Worm (Caenorhabditis elegans): ENCODE data around the gene H41C03.2.

The H41C03.2 gene

ce11 chrII:5835146-5835545, 16.8 kb downstream of the H41C03.2 start:
- TF ChIP-seq hmbx-1 (tag; optimal IDR thresholded peaks at IDR 0.05), result no peak
- TF ChIP-seq B0310.2 (tag; optimal IDR thresholded peaks at IDR 0.05), result no peak
- no peak for TF ChIP-seq hnd-1 (tag; optimal IDR thresholded peaks at IDR 0.05)
- no peak for TF ChIP-seq scrt-1 (GFP tag; IDR thresholded peaks at IDR 0.05)

DNA sequence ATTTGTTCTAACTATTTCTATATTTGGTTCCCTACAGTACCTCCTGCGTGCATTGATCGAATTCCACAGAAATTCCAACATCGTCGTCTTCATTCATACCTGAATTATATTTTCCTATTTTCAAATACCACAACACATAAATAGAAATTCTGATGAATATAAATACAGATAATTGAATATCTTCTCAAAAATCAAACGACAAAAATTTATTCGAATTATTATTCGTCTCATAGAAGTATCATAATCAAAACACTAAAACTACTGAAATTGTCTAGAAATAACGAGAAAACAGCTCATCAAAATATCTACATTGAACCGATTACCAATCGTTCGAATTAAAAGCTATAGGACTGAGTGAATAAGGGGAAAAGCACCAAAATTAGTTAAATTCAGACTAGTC, 18.8 kb downstream of the H41C03.2 start, which contains the start of gene gtap-1:
gtap-1 (minus strand) TSS at position 101 of the 400 bp plus-strand sequence.
- no peak for TF ChIP-seq tra-4 (tag; optimal IDR thresholded peaks at IDR 0.05)

ce11 chrII:5831373-5831772, 20.5 kb downstream of the H41C03.2 start:
- TF ChIP-seq aly-1 (tag; optimal IDR thresholded peaks at IDR 0.05) (no peak), flt-1 (GFP tag; IDR thresholded peaks at IDR 0.05) (no peak), ama-1 (optimal IDR thresholded peaks at IDR 0.05) (no peak), ets-7 (tag; optimal IDR thresholded peaks at IDR 0.05) (no peak), tra-4 (tag; optimal IDR thresholded peaks at IDR 0.05) (no peak), B0310.2 (tag; optimal IDR thresholded peaks at IDR 0.05) (no peak), scrt-1 (GFP tag; IDR thresholded peaks at IDR 0.05) (no peak), hnd-1 (tag; optimal IDR thresholded peaks at IDR 0.05) (no peak), tbx-37 (GFP tag; conservative IDR thresholded peaks at IDR 0.05) (no peak), ceh-13 (GFP tag; optimal IDR thresholded peaks at IDR 0.05) (no peak), pes-1 (GFP tag; IDR thresholded peaks at IDR 0.05) (no peak), F13C5.2 (tag; optimal IDR thresholded peaks at IDR 0.05) (no peak), tbx-11 (GFP tag; IDR thresholded peaks at IDR 0.05) (no peak), sea-1 (GFP tag; conservative IDR thresholded peaks at IDR 0.05) (no peak), ceh-36 (tag; optimal IDR thresholded peaks at IDR 0.05) (no peak), hmg-4 (GFP tag; optimal IDR thresholded peaks at IDR 0.05) (no peak), hmbx-1 (tag; optimal IDR thresholded peaks at IDR 0.05) (no peak)

DNA sequence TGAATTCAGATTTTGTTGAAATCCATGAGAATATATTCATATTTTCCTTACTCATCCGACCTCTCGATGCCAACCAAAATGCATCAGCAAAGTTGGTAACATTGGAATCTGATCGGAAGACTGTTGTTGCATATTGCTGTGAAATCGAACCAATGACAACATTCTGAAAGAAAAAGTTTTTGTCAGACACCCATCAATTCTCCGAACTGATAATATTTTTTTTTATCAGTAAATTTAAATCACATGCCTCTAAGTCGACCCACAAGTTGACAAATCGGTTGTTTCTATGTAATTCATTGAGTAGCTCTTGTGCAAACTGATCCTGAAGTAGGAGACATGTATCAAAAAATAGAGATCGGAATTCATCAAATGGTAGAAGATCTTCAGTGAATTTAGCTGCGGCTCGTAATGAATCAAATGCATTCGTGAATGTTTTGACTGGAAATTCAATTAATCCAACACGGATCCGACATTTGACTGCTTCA, 21.9 kb downstream of the H41C03.2 start, which contains the start of gene col-74:
col-74 (plus strand) TSS at position 435 of the 485 bp plus-strand sequence.
- TF ChIP-seq sea-1 (GFP tag; conservative IDR thresholded peaks at IDR 0.05) (no peak), flt-1 (GFP tag; IDR thresholded peaks at IDR 0.05) (no peak), B0310.2 (tag; optimal IDR thresholded peaks at IDR 0.05) (no peak), hmbx-1 (tag; optimal IDR thresholded peaks at IDR 0.05) (no peak), ceh-13 (GFP tag; optimal IDR thresholded peaks at IDR 0.05) (no peak), hnd-1 (tag; optimal IDR thresholded peaks at IDR 0.05) (no peak), tbx-11 (GFP tag; IDR thresholded peaks at IDR 0.05) (no peak), pes-1 (GFP tag; IDR thresholded peaks at IDR 0.05) (no peak), scrt-1 (GFP tag; IDR thresholded peaks at IDR 0.05) (no peak), tbx-37 (GFP tag; conservative IDR thresholded peaks at IDR 0.05) (no peak), F13C5.2 (tag; optimal IDR thresholded peaks at IDR 0.05) (no peak), hmg-4 (GFP tag; optimal IDR thresholded peaks at IDR 0.05) (no peak)

ce11 chrII:5828486-5828885, 23.4 kb downstream of the H41C03.2 start, which contains the start of gene ZK1248.11:
ZK1248.11 (minus strand) TSS chrII:5828586.
- TF ChIP-seq pes-1 (GFP tag; IDR thresholded peaks at IDR 0.05) (no peak), scrt-1 (GFP tag; IDR thresholded peaks at IDR 0.05) (no peak), ceh-36 (tag; optimal IDR thresholded peaks at IDR 0.05) (no peak), hmg-4 (GFP tag; optimal IDR thresholded peaks at IDR 0.05) (no peak), ama-1 (optimal IDR thresholded peaks at IDR 0.05) (no peak), tbx-37 (GFP tag; conservative IDR thresholded peaks at IDR 0.05) (no peak), ceh-13 (GFP tag; optimal IDR thresholded peaks at IDR 0.05) (no peak), ets-7 (tag; optimal IDR thresholded peaks at IDR 0.05) (no peak), flt-1 (GFP tag; IDR thresholded peaks at IDR 0.05) (no peak), aly-1 (tag; optimal IDR thresholded peaks at IDR 0.05) (no peak), tra-4 (tag; optimal IDR thresholded peaks at IDR 0.05) (no peak)

ce11 chrII:5827364-5827763, 24.5 kb downstream of the H41C03.2 start, which contains the start of gene tbc-2:
tbc-2 (minus strand) TSS chrII:5827443.
- TF ChIP-seq pes-1 (GFP tag; IDR thresholded peaks at IDR 0.05), result no peak
- TF ChIP-seq scrt-1 (GFP tag; IDR thresholded peaks at IDR 0.05), result no peak
- no peak for TF ChIP-seq B0310.2 (tag; optimal IDR thresholded peaks at IDR 0.05)
- TF ChIP-seq ceh-13 (GFP tag; optimal IDR thresholded peaks at IDR 0.05), result no peak
- TF ChIP-seq ets-7 (tag; optimal IDR thresholded peaks at IDR 0.05), result no peak
- TF ChIP-seq tra-4 (tag; optimal IDR thresholded peaks at IDR 0.05), result no peak
- TF ChIP-seq F13C5.2 (tag; optimal IDR thresholded peaks at IDR 0.05), result no peak
- no peak for TF ChIP-seq tbx-11 (GFP tag; IDR thresholded peaks at IDR 0.05)
- no peak for TF ChIP-seq sea-1 (GFP tag; conservative IDR thresholded peaks at IDR 0.05)
- no peak for TF ChIP-seq flt-1 (GFP tag; IDR thresholded peaks at IDR 0.05)
- no peak for TF ChIP-seq ceh-36 (tag; optimal IDR thresholded peaks at IDR 0.05)
- TF ChIP-seq tbx-37 (GFP tag; conservative IDR thresholded peaks at IDR 0.05), result no peak
- no peak for TF ChIP-seq hmg-4 (GFP tag; optimal IDR thresholded peaks at IDR 0.05)
- no peak for TF ChIP-seq ama-1 (optimal IDR thresholded peaks at IDR 0.05)
- TF ChIP-seq hnd-1 (tag; optimal IDR thresholded peaks at IDR 0.05), result no peak
- TF ChIP-seq aly-1 (tag; optimal IDR thresholded peaks at IDR 0.05), result no peak

- TF ChIP-seq ets-7 (tag; optimal IDR thresholded peaks at IDR 0.05) (no peak), tbx-11 (GFP tag; IDR thresholded peaks at IDR 0.05) (no peak), hmg-4 (GFP tag; optimal IDR thresholded peaks at IDR 0.05) (no peak), tbx-37 (GFP tag; conservative IDR thresholded peaks at IDR 0.05) (no peak), B0310.2 (tag; optimal IDR thresholded peaks at IDR 0.05) (no peak), scrt-1 (GFP tag; IDR thresholded peaks at IDR 0.05) (no peak), sea-1 (GFP tag; conservative IDR thresholded peaks at IDR 0.05) (no peak), hnd-1 (tag; optimal IDR thresholded peaks at IDR 0.05) (no peak), tra-4 (tag; optimal IDR thresholded peaks at IDR 0.05) (no peak), ceh-36 (tag; optimal IDR thresholded peaks at IDR 0.05) (no peak), aly-1 (tag; optimal IDR thresholded peaks at IDR 0.05) (no peak), F13C5.2 (tag; optimal IDR thresholded peaks at IDR 0.05) (no peak), pes-1 (GFP tag; IDR thresholded peaks at IDR 0.05) (no peak), flt-1 (GFP tag; IDR thresholded peaks at IDR 0.05) (no peak), ama-1 (optimal IDR thresholded peaks at IDR 0.05) (no peak), hmbx-1 (tag; optimal IDR thresholded peaks at IDR 0.05) (no peak), ceh-13 (GFP tag; optimal IDR thresholded peaks at IDR 0.05) (no peak)
Observed at ce11 chrII:5820282-5820762, 31.6 kb downstream of the H41C03.2 start, which contains the start of gene ehs-1. ehs-1 (plus strand) TSS chrII:5820712.

All from whole organism, early embryonic.